Fruit fly (Drosophila melanogaster): ENCODE measurements around the gene CG31288.

CG31288 gene

DNA sequence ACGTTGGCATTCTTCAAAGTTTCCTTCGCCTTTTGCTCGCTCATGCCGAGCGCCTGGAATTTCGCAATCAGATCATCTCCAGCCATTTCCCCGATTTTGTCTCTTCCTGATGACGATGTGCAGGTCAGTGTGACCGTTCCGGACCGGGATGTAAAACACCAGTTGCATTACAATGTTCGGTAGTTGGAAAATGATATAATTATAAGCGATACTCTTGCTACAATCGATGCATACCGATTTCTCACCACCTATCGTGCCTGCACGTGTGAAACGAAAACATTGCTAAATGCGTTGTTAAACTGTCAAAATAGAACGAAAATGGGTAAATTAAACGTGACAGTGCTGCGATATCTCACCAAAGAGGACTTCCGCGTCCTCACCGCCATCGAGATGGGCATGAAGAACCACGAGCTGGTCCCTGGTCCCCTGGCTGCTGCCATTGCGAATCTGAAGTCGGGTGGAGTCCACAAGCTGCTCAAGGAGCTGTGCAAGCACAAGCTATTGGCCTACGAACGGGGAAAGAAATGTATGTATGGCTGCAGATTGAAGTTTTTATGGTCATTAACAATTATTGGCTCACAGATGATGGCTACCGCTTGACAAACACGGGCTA, 33.7 kb downstream of the CG31288 start, which contains the start of the genes GlnRS and RIOK2:
GlnRS (minus strand) TSS at position 133 of the 613 bp plus-strand sequence.
RIOK2 (plus strand) TSS at position 256 of the 613 bp plus-strand sequence.
- TF ChIP-seq CG12605 (GFP tag; IDR thresholded peaks at IDR 0.05) (peak; percentile 51; the same call in 1 of the 2 replicates), Snoo (tag; optimal IDR thresholded peaks at IDR 0.05) (no peak)

- TF ChIP-seq Snoo (tag; optimal IDR thresholded peaks at IDR 0.05), result peak; percentile 34
- TF ChIP-seq Ets98B (GFP tag; IDR thresholded peaks at IDR 0.05), result peak; percentile 62
- no peak for TF ChIP-seq CG8301 (tag; optimal IDR thresholded peaks at IDR 0.05)
- TF ChIP-seq CG34367 (tag; optimal IDR thresholded peaks at IDR 0.05), result peak; percentile 39
- TF ChIP-seq Pif1B (GFP tag; optimal IDR thresholded peaks at IDR 0.05), result no peak
- TF ChIP-seq CG32121 (GFP tag; IDR thresholded peaks at IDR 0.05), result peak; percentile 75
- TF ChIP-seq CG9948 (tag; optimal IDR thresholded peaks at IDR 0.05), result peak; percentile 49
- peak; percentile 81 for TF ChIP-seq EcR (GFP tag; optimal IDR thresholded peaks at IDR 0.05)
- peak; percentile 82 for TF ChIP-seq CG4496 (GFP tag; IDR thresholded peaks at IDR 0.05)
- TF ChIP-seq CG17806 (tag; optimal IDR thresholded peaks at IDR 0.05), result peak; percentile 53
- TF ChIP-seq CG13204 (GFP tag; optimal IDR thresholded peaks at IDR 0.05), result no peak
- peak; percentile 64; the same call in 2 of the 3 replicates for TF ChIP-seq fd96Ca (GFP tag; IDR thresholded peaks at IDR 0.05)
- peak; percentile 46; the same call in 1 of the 2 replicates for TF ChIP-seq CG10348 (GFP tag; IDR thresholded peaks at IDR 0.05)
- TF ChIP-seq CG15710 (tag; optimal IDR thresholded peaks at IDR 0.05), result peak; percentile 48
These were observed 37.0 kb downstream of the CG31288 start, which contains the start of the genes Kdsr and CG11858 for dm6 chr3R:25262322-25262761. TSS of gene Kdsr (minus strand) at chr3R:25262498. TSS of gene CG11858 (plus strand) at chr3R:25262741.

DNA sequence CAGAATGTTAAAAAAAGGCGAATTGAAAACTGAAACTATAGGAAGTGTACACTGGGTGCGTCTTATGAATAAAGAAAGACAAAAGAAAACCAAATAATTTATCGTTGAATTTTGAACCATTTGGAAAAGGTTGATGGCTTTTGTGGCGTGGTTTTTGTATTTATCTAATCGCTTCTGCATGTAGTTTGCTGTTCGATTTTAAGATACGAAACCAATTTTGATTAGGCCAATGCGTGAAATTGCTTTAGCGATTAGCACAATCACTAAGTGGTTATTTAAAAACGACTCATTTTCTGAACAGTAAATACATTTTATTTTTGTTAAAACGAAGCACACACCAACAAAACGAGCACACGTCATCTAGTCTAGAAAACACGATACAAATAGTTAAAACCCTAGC, 38.7 kb downstream of the CG31288 start:
- no peak for TF ChIP-seq CG14655 (GFP tag; optimal IDR thresholded peaks at IDR 0.05)
- no peak for TF ChIP-seq CG4496 (GFP tag; IDR thresholded peaks at IDR 0.05)
- TF ChIP-seq Pif1B (GFP tag; optimal IDR thresholded peaks at IDR 0.05), result no peak
- no peak for TF ChIP-seq gl (tag; optimal IDR thresholded peaks at IDR 0.05)
- TF ChIP-seq CG10348 (GFP tag; IDR thresholded peaks at IDR 0.05), result no peak
- no peak for TF ChIP-seq CG17806 (tag; optimal IDR thresholded peaks at IDR 0.05)
- TF ChIP-seq CG12605 (GFP tag; IDR thresholded peaks at IDR 0.05), result no peak
- no peak for TF ChIP-seq Snoo (tag; optimal IDR thresholded peaks at IDR 0.05)
- no peak for TF ChIP-seq rn (GFP tag; IDR thresholded peaks at IDR 0.05)
- no peak for TF ChIP-seq CG8159 (tag; optimal IDR thresholded peaks at IDR 0.05)
- no peak for TF ChIP-seq EcR (GFP tag; optimal IDR thresholded peaks at IDR 0.05)
- TF ChIP-seq CG8301 (tag; optimal IDR thresholded peaks at IDR 0.05), result no peak
- TF ChIP-seq Ets98B (GFP tag; IDR thresholded peaks at IDR 0.05), result no peak
- no peak for TF ChIP-seq CG32121 (GFP tag; IDR thresholded peaks at IDR 0.05)

dm6 chr3R:25258628-25259240, 40.6 kb downstream of the CG31288 start, which contains the start of gene CG11857:
TSS of gene CG11857 (plus strand) at chr3R:25258898.
- TF ChIP-seq CG15710 (tag; optimal IDR thresholded peaks at IDR 0.05) (peak; percentile 96), CG32121 (GFP tag; IDR thresholded peaks at IDR 0.05) (peak; percentile 97), CG14655 (GFP tag; optimal IDR thresholded peaks at IDR 0.05) (no peak), rn (GFP tag; IDR thresholded peaks at IDR 0.05) (peak; percentile 96), CG17806 (tag; optimal IDR thresholded peaks at IDR 0.05) (peak; percentile 93), Pif1B (GFP tag; optimal IDR thresholded peaks at IDR 0.05) (no peak), CG8301 (tag; optimal IDR thresholded peaks at IDR 0.05) (peak; percentile 92), CG10348 (GFP tag; IDR thresholded peaks at IDR 0.05) (peak; percentile 96), CG34367 (tag; optimal IDR thresholded peaks at IDR 0.05) (peak; percentile 92), Ets98B (GFP tag; IDR thresholded peaks at IDR 0.05) (peak; percentile 96), EcR (GFP tag; optimal IDR thresholded peaks at IDR 0.05) (peak; percentile 55), D1 (tag; optimal IDR thresholded peaks at IDR 0.05) (no peak), CG9948 (tag; optimal IDR thresholded peaks at IDR 0.05) (peak; percentile 93), CG13204 (GFP tag; optimal IDR thresholded peaks at IDR 0.05) (no peak), Pif1A (GFP tag; optimal IDR thresholded peaks at IDR 0.05) (no peak), gl (tag; optimal IDR thresholded peaks at IDR 0.05) (peak; percentile 86), fd96Ca (GFP tag; IDR thresholded peaks at IDR 0.05) (peak; percentile 98), Snoo (tag; optimal IDR thresholded peaks at IDR 0.05) (peak; percentile 95), CG12605 (GFP tag; IDR thresholded peaks at IDR 0.05) (peak; percentile 93), CG8159 (tag; optimal IDR thresholded peaks at IDR 0.05) (peak; percentile 93), CG4496 (GFP tag; IDR thresholded peaks at IDR 0.05) (peak; percentile 98)

- TF ChIP-seq CG34367 (tag; optimal IDR thresholded peaks at IDR 0.05) (no peak), CG15710 (tag; optimal IDR thresholded peaks at IDR 0.05) (no peak), Snoo (tag; optimal IDR thresholded peaks at IDR 0.05) (no peak), Pif1A (GFP tag; optimal IDR thresholded peaks at IDR 0.05) (no peak), D1 (tag; optimal IDR thresholded peaks at IDR 0.05) (no peak), gl (tag; optimal IDR thresholded peaks at IDR 0.05) (no peak), fd96Ca (GFP tag; IDR thresholded peaks at IDR 0.05) (no peak), Pif1B (GFP tag; optimal IDR thresholded peaks at IDR 0.05) (no peak), rn (GFP tag; IDR thresholded peaks at IDR 0.05) (no peak), CG13204 (GFP tag; optimal IDR thresholded peaks at IDR 0.05) (no peak), CG17806 (tag; optimal IDR thresholded peaks at IDR 0.05) (no peak)
These were observed 49.9 kb downstream of the CG31288 start, which contains the start of gene Nup358 for dm6 chr3R:25249145-25250141. TSS of gene Nup358 (plus strand) at chr3R:25249348.

Data from whole organism, pupa.